Fruit fly (Drosophila melanogaster): ENCODE results near the gene CG9743.
A peak's percentile ranks its signal among the peaks of the same experiment; 100 is the strongest.

The CG9743 gene

DNA sequence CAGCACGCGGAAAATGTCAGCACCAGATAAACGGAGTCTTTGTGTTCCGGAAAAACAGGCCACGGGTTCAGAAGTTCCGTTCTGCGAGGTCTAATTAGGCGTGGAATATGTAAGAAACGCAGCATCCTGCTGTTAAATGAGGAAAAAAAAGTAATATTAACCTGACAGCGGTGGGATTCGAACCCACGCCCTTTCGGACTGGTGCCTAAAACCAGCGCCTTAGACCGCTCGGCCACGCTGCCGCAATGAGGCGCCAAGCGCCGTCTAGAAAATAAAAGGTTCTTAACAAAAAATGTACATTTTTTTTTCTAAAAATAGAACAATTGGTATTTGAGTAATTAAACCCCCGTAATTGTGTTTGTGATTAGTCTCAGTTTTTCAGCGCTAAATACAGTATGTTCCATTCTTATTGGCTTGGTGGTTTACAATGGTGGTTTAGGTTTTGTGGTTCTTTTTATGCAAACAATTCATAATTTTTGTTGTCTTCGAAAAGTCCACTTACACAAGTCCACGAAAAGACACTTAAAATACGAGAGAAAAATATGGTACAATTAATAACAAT is 45.1 kb upstream of the CG9743 start (continued):
- TF ChIP-seq chinmo (GFP tag; IDR thresholded peaks at IDR 0.05; ENCODE audit: partially characterized antibody), result 0 out of 4 replicates have a peak, but pooled peaks have one; percentile 9
- no peak for TF ChIP-seq CG34376 (GFP tag; optimal IDR thresholded peaks at IDR 0.05)
- no peak for TF ChIP-seq CG10321 (GFP tag; IDR thresholded peaks at IDR 0.05)
- no peak for TF ChIP-seq B-H2 (GFP tag; optimal IDR thresholded peaks at IDR 0.05)
- no peak for TF ChIP-seq CG12659 (GFP tag; optimal IDR thresholded peaks at IDR 0.05)
- no peak for TF ChIP-seq Taf1 (GFP tag; IDR thresholded peaks at IDR 0.05)
- TF ChIP-seq repo (GFP tag; optimal IDR thresholded peaks at IDR 0.05), result no peak
- TF ChIP-seq Dip3 (GFP tag; optimal IDR thresholded peaks at IDR 0.05), result no peak
- TF ChIP-seq Bdp1 (GFP tag; optimal IDR thresholded peaks at IDR 0.05), result peak; percentile 97
- no peak for TF ChIP-seq CG4707 (GFP tag; optimal IDR thresholded peaks at IDR 0.05)
- no peak for TF ChIP-seq Dip2 (GFP tag; IDR thresholded peaks at IDR 0.05)
- no peak for TF ChIP-seq Atf6 (GFP tag; IDR thresholded peaks at IDR 0.05)
- TF ChIP-seq vnd (GFP tag; IDR thresholded peaks at IDR 0.05; ENCODE audit: partially characterized antibody), result peak; percentile 42; the same call in 1 of the 3 replicates
- no peak for TF ChIP-seq CG7271 (tag; optimal IDR thresholded peaks at IDR 0.05)
- 0 out of 3 replicates have a peak, but pooled peaks have one; percentile 33 for TF ChIP-seq CG2199 (GFP tag; IDR thresholded peaks at IDR 0.05)
- TF ChIP-seq nerfin-2 (GFP tag; IDR thresholded peaks at IDR 0.05; ENCODE audit: partially characterized antibody), result peak; percentile 50; the same call in 1 of the 2 replicates
- no peak for TF ChIP-seq CG6654 (GFP tag; optimal IDR thresholded peaks at IDR 0.05)
- TF ChIP-seq sd (tag; optimal IDR thresholded peaks at IDR 0.05), result no peak
- no peak for TF ChIP-seq crol (GFP tag; IDR thresholded peaks at IDR 0.05)
- TF ChIP-seq Asciz (GFP tag; optimal IDR thresholded peaks at IDR 0.05), result no peak
- TF ChIP-seq CG16813 (GFP tag; IDR thresholded peaks at IDR 0.05; ENCODE audit: partially characterized antibody), result peak; percentile 54; the same call in 2 of the 3 replicates
- TF ChIP-seq CG14441 (GFP tag; IDR thresholded peaks at IDR 0.05), result no peak
- peak; percentile 58 for TF ChIP-seq Bgb (GFP tag; IDR thresholded peaks at IDR 0.05; ENCODE audit: partially characterized antibody)

DNA sequence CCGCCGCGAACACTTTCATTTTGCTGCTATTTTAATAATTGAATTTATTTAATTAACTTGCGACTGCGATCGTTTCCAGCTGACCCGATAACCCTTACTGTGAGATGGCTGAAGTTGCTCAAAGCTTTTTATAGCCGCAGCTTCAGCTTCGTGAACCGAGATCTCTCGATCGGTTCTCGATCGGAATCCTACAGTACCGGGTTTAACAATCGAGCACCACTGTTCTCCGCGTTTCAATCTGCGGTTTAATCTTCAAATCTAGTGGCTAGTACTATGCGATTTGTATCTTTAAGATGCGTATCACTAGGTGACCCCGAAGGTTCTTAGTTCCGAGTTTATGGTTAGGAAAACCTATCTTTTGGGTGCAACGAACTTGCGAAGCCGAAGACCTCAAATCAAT is 43.8 kb upstream of the CG9743 start, which contains the start of gene CG9733:
CG9733 (minus strand) TSS at position 101 of the 400 bp plus-strand sequence.
- no peak for TF ChIP-seq CG16779 (GFP tag; IDR thresholded peaks at IDR 0.05)
- TF ChIP-seq Tbp (GFP tag; optimal IDR thresholded peaks at IDR 0.05), result no peak
- peak; percentile 27 for TF ChIP-seq Ets65A (GFP tag)
- TF ChIP-seq Deaf1 (tag; optimal IDR thresholded peaks at IDR 0.05), result peak; percentile 51
- no peak for TF ChIP-seq CG34224 (GFP tag; IDR thresholded peaks at IDR 0.05; ENCODE audit: partially characterized antibody)

DNA sequence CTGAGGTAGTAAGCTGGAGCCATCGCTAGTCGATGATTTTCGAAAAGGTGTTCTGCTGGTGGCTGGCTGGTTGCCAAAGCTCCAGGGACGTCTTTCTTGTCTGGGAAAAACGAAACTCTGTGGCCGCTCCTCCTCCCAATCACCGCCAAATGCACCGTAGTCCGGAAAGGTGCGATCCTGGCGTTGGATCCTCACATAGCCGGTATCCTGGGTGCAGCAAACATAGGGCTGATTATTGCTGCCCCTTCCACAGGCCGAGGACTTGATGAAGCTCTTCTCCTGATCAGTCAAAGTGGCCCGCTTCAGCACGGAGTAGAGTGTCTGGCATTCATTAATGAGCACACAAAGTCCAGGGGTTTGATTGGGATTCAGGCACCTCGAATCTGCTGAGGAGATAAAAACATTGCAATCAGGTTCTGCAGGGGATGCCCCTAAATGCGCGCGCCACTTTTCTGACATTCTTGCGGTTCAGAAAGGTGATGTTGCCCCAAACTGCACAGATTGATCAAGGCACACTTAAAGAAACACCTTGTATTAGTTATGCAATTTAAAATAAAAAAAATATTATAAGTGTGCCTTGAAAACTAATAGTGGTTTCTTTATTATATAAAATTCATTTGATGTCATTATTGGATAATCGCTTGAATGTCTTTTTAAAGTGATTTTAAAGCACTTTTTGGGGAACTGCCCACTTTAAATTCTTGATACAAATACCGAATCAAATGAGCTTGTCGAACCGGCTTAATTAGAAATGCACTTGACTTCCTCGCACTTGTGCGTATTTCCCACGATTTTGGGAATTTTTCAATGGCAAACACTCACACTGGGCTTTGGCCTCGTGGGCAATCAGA is 43.2 kb upstream of the CG9743 start:
- TF ChIP-seq Ets65A (GFP tag) (peak; percentile 91), ATbp (GFP tag; optimal IDR thresholded peaks at IDR 0.05) (no peak)

DNA sequence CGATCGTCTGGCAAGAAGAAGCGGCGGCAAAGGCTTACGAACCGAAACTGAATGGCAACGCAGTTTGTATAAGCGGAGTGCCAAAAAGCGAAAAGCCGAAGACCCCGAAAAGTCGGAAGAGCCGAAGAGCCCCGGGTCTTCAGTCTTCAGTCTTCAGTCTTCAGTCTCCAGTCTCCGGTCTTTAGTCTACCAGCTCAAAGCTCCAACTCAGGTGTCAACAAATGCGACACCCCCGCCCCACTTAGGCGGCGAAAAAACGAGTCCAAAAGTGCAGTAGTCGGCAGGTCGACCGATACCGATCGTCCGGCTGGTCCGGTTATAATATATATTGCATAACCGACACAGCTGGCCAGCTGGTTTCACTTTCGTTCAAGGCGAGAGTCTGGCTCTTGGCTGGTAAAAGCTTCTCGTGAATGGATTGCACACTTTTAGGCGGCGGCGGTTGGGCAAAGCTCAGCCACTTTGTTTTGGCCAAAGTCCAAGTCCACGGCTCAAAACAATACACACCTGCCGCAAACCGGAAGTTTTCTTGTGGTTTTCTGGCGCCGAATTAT is 40.5 kb upstream of the CG9743 start, which contains the start of gene CG9737:
CG9737 (minus strand) TSS at position 51 of the 554 bp plus-strand sequence.
- TF ChIP-seq oc (tag; optimal IDR thresholded peaks at IDR 0.05) (peak; percentile 16), CrebB (tag; optimal IDR thresholded peaks at IDR 0.05) (peak; percentile 6), CG1024 (GFP tag; IDR thresholded peaks at IDR 0.05) (no peak), CG15269 (tag; optimal IDR thresholded peaks at IDR 0.05) (peak; percentile 68), trh (GFP tag; optimal IDR thresholded peaks at IDR 0.05) (no peak), Lim3 (GFP tag; IDR thresholded peaks at IDR 0.05) (no peak), h (optimal IDR thresholded peaks at IDR 0.05) (no peak), org-1 (GFP tag; optimal IDR thresholded peaks at IDR 0.05) (no peak), Poxn (GFP tag; IDR thresholded peaks at IDR 0.05) (no peak), CG10274 (GFP tag; optimal IDR thresholded peaks at IDR 0.05) (no peak), CG3065 (GFP tag; optimal IDR thresholded peaks at IDR 0.05) (no peak), CG12769 (tag; optimal IDR thresholded peaks at IDR 0.05) (peak; percentile 74), E2f1 (GFP tag; IDR thresholded peaks at IDR 0.05) (no peak), CG6254 (GFP tag; optimal IDR thresholded peaks at IDR 0.05) (peak; percentile 65), fd102C (GFP tag; optimal IDR thresholded peaks at IDR 0.05) (no peak), Myb (GFP tag; optimal IDR thresholded peaks at IDR 0.05) (no peak)

All from whole organism, embryonic.